Worm (Caenorhabditis elegans) whole organism, young adult: ENCODE data around the gene ttr-51.

Experiments used
- F55B11.4 ChIP-seq: sonication (generic microtip); optimal IDR thresholded peaks from 2 replicates; lab custom pipeline; 2016; ENCODE audit warnings: missing compliant biosample characterization, missing genetic modification characterization, borderline replicate concordance; ENCODE audit not compliant: insufficient read depth
- T07F8.4 ChIP-seq: sonication (generic microtip); optimal IDR thresholded peaks from 2 replicates; lab custom pipeline; 2016; ENCODE audit warnings: mild to moderate bottlenecking, missing genetic modification characterization, moderate library complexity, missing compliant biosample characterization
- mel-28 ChIP-seq: sonication (generic microtip); optimal IDR thresholded peaks from 2 replicates; lab custom pipeline; 2016; ENCODE audit warnings: borderline replicate concordance, mild to moderate bottlenecking, missing genetic modification characterization, missing compliant biosample characterization
- pha-4 ChIP-seq: fragments of 150-350 bp; sonication (generic microtip); optimal IDR thresholded peaks from 2 replicates; lab custom pipeline; 2014; ENCODE audit warnings: missing biosample characterization, missing genetic modification reagents, missing genetic modification characterization

DNA sequence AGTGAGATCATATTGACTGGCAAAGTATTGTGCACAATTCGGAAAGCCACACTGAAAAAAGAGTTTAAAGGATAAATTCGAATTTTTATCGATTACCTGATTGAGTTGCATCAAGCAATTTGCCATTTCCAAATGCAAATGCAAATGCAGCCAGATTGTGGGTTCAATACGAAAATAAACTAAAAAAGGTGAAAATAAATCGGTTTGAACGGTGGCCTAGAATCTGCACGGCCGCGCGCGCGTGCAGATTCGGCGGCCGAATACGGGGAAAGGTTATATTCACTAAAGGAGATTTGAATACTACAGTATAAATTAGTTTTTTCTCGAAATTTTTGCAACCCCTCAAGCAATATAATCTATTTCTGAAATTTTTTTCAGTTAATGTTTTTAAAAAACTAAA lies 37.2 kb upstream of the ttr-51 start, which contains the start of gene Y67H2A.10:
- TF ChIP-seq F55B11.4 (no peak), mel-28 (tag; lab: Kevin White, UChicago) (no peak), pha-4 (no peak), T07F8.4 (tag; lab: Kevin White, UChicago) (no peak)
